Fruit fly (Drosophila melanogaster): ENCODE measurements around the gene CG46394.

DNA sequence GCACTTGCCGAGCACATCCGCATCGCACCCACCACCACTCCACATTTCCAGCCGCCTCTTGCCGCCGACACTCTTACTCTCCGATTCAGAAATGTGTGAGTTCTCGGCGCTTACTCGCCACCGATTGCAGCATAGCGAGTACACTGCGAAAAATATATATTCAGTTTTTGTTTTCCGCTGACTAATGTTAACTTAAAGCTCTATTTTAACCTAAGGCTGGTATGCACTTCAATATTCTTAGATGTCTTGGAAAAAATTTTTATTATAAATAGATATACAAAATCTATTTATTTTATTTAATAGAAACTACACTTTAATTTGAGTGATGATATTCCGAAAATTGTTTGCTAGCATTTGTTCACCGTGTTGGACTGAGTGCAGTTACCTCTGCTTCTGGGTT is 915 bp upstream of the CG46394 start:
- no peak for TF ChIP-seq repo (GFP tag; optimal IDR thresholded peaks at IDR 0.05)
- no peak for TF ChIP-seq emc (GFP tag; optimal IDR thresholded peaks at IDR 0.05)
- no peak for TF ChIP-seq CG11695 (GFP tag; IDR thresholded peaks at IDR 0.05)
- TF ChIP-seq psq (GFP tag; optimal IDR thresholded peaks at IDR 0.05) = no peak
- TF ChIP-seq CG12071 (GFP tag; optimal IDR thresholded peaks at IDR 0.05) = no peak
- no peak for TF ChIP-seq lbe (GFP tag; optimal IDR thresholded peaks at IDR 0.05)

All from whole organism, embryonic.